Worm (Caenorhabditis elegans) whole organism, L3 larva: ENCODE results near the gene Y49F6B.20.

ENCODE experiments used
- aly-2 ChIP-seq: fragments of 150-350 bp; optimal IDR thresholded peaks from 2 replicates; lab custom pipeline; 2014; ENCODE audit warnings: missing biosample characterization, missing genetic modification characterization
- ceh-82 ChIP-seq: fragments of 150-350 bp; optimal IDR thresholded peaks from 2 replicates; lab custom pipeline; 2014; ENCODE audit warnings: missing biosample characterization, missing genetic modification characterization
- elt-3 ChIP-seq, 3 experiments: fragments of 150-350 bp in 1 of 3; sonication (generic microtip) in 2 of 3; optimal IDR thresholded peaks; 2 replicates in 2 of 3; 4 replicates in 1 of 3; lab custom pipeline; 2014 to 2017; ENCODE audit warnings: missing biosample characterization in 3 of 3, missing genetic modification characterization in 3 of 3
- nhr-76 ChIP-seq: fragments of 150-350 bp; sonication (generic microtip); optimal IDR thresholded peaks from 5 replicates; lab custom pipeline; 2014; ENCODE audit warnings: missing biosample characterization, missing genetic modification characterization
- unc-39 ChIP-seq: sonication (generic microtip); optimal IDR thresholded peaks from 4 replicates; lab custom pipeline; 2017; ENCODE audit warnings: missing biosample characterization, missing genetic modification characterization
- ztf-4 ChIP-seq: fragments of 150-350 bp; optimal IDR thresholded peaks from 2 replicates; lab custom pipeline; 2014; ENCODE audit warnings: missing biosample characterization, missing genetic modification characterization

- TF ChIP-seq ztf-4 (tag; lab: Kevin White, UChicago) (no peak), elt-3 (tag; optimal IDR thresholded peaks at IDR 0.05; lab: Kevin White, UChicago) (no peak), nhr-76 (tag; lab: Kevin White, UChicago) (no peak), ceh-82 (tag; lab: Kevin White, UChicago) (no peak), aly-2 (no peak), unc-39 (tag; lab: Kevin White, UChicago) (no peak)
Measured at ce11 chrII:3502520-3503323, 32.3 kb upstream of the Y49F6B.20 start, which contains the start of the genes col-71 and Y49F6B.2.
